1 worm cellular context compared by ENCODE assay signal in genomic region chrV:11933196-11934028, ce11.
TF ChIP-seq lines count a peak whose summit lies in the region.

Gene aman-2 (minus strand): TSS chrV:11933246.
Gene F58H1.3 (plus strand): TSS chrV:11933978.

TF ChIP-seq in whole organism, L1 larva, 84 proteins besides CTCF, POLR2A, EP300 and RAD21 (continued from another document):
- TF ChIP-seq snu-23 (GFP tag; optimal IDR thresholded peaks at IDR 0.05; lab: Kevin White, UChicago) (peak; percentile 36), sox-4 (tag; optimal IDR thresholded peaks at IDR 0.05; lab: Kevin White, UChicago) (peak; percentile 6), lin-35 (GFP tag; optimal IDR thresholded peaks at IDR 0.05; lab: Kevin White, UChicago) (peak; percentile 46 to 68), C16A3.4 (tag; optimal IDR thresholded peaks at IDR 0.05; lab: Kevin White, UChicago) (peak; percentile 60), ceh-63 (GFP tag; optimal IDR thresholded peaks at IDR 0.05; lab: Kevin White, UChicago) (no peak), elt-2 (tag; optimal IDR thresholded peaks at IDR 0.05; lab: Kevin White, UChicago) (peak; percentile 20), hpl-2 (GFP tag; optimal IDR thresholded peaks at IDR 0.05; lab: Kevin White, UChicago) (no peak), unc-86 (tag; optimal IDR thresholded peaks at IDR 0.05; lab: Kevin White, UChicago) (peak; percentile 3), nhr-11 (tag; optimal IDR thresholded peaks at IDR 0.05; lab: Kevin White, UChicago) (no peak), C34B4.2 (tag; optimal IDR thresholded peaks at IDR 0.05; lab: Kevin White, UChicago) (no peak), pax-3 (tag; optimal IDR thresholded peaks at IDR 0.05; lab: Kevin White, UChicago) (peak; percentile 74), nhr-19 (GFP tag; conservative IDR thresholded peaks at IDR 0.05; lab: Robert Waterston, UW) (peak; percentile 16; the same call in 1 of the 2 replicates), sptf-1 (tag; optimal IDR thresholded peaks at IDR 0.05; lab: Kevin White, UChicago) (no peak), ces-1 (GFP tag; optimal IDR thresholded peaks at IDR 0.05; lab: Kevin White, UChicago) (no peak), ama-1 (optimal IDR thresholded peaks at IDR 0.05; lab: Kevin White, UChicago) (no peak), nhr-77 (tag; optimal IDR thresholded peaks at IDR 0.05; lab: Kevin White, UChicago) (no peak), tbx-2 (tag; optimal IDR thresholded peaks at IDR 0.05; lab: Kevin White, UChicago) (peak; percentile 42), lin-13 (GFP tag; optimal IDR thresholded peaks at IDR 0.05; lab: Kevin White, UChicago) (no peak), hlh-4 (tag; optimal IDR thresholded peaks at IDR 0.05; lab: Kevin White, UChicago) (no peak), dpl-1 (GFP tag; optimal IDR thresholded peaks at IDR 0.05; lab: Kevin White, UChicago) (peak in 2 of 3 experiments; percentile 15 to 61), lin-15B (tag; optimal IDR thresholded peaks at IDR 0.05; lab: Kevin White, UChicago) (no peak), unc-30 (tag; optimal IDR thresholded peaks at IDR 0.05; lab: Kevin White, UChicago) (no peak), mef-2 (tag; optimal IDR thresholded peaks at IDR 0.05; lab: Kevin White, UChicago) (no peak), pqm-1 (tag; optimal IDR thresholded peaks at IDR 0.05; lab: Kevin White, UChicago) (no peak), ceh-82 (tag; optimal IDR thresholded peaks at IDR 0.05; lab: Kevin White, UChicago) (no peak), egl-13 (tag; optimal IDR thresholded peaks at IDR 0.05; lab: Kevin White, UChicago) (no peak), irx-1 (tag; optimal IDR thresholded peaks at IDR 0.05; lab: Kevin White, UChicago) (peak; percentile 5), nhr-85 (tag; lab: Kevin White, UChicago) (no peak), unc-98 (GFP tag; IDR thresholded peaks at IDR 0.05; lab: Robert Waterston, UW) (peak; percentile 51; the same call in 1 of the 2 replicates), hlh-17 (GFP tag; optimal IDR thresholded peaks at IDR 0.05; lab: Kevin White, UChicago; ENCODE audit: borderline replicate concordance) (no peak), nhr-84 (tag; optimal IDR thresholded peaks at IDR 0.05; lab: Kevin White, UChicago) (no peak), lin-39 (tag; optimal IDR thresholded peaks at IDR 0.05; lab: Kevin White, UChicago) (no peak), pag-3 (tag; optimal IDR thresholded peaks at IDR 0.05; lab: Kevin White, UChicago; ENCODE audit: borderline replicate concordance, insufficient read depth) (no peak), fkh-10 (GFP tag; optimal IDR thresholded peaks at IDR 0.05; lab: Kevin White, UChicago) (no peak), efl-1 (optimal IDR thresholded peaks at IDR 0.05; lab: Kevin White, UChicago) (peak; percentile 46 to 58), efl-1 (GFP tag; optimal IDR thresholded peaks at IDR 0.05 in 1 of 2; lab: Kevin White, UChicago) (peak; percentile 39 to 41), swsn-7 (tag; optimal IDR thresholded peaks at IDR 0.05; lab: Kevin White, UChicago) (peak; percentile 19), ets-5 (GFP tag; IDR thresholded peaks at IDR 0.05; lab: Robert Waterston, UW) (no peak), mdl-1 (tag; optimal IDR thresholded peaks at IDR 0.05; lab: Kevin White, UChicago) (no peak), tlp-1 (tag; optimal IDR thresholded peaks at IDR 0.05; lab: Kevin White, UChicago) (no peak), snpc-4 (tag; optimal IDR thresholded peaks at IDR 0.05; lab: Kevin White, UChicago) (no peak), aly-2 (tag; optimal IDR thresholded peaks at IDR 0.05; lab: Kevin White, UChicago) (no peak), fkh-4 (tag; optimal IDR thresholded peaks at IDR 0.05; lab: Kevin White, UChicago; ENCODE audit: borderline replicate concordance) (no peak), nhr-47 (tag; optimal IDR thresholded peaks at IDR 0.05; lab: Kevin White, UChicago) (peak; percentile 62), ztf-11 (tag; optimal IDR thresholded peaks at IDR 0.05; lab: Kevin White, UChicago) (no peak), nhr-237 (tag; optimal IDR thresholded peaks at IDR 0.05; lab: Kevin White, UChicago) (no peak), blmp-1 (tag; optimal IDR thresholded peaks at IDR 0.05; lab: Kevin White, UChicago) (peak; percentile 26), zag-1 (tag; optimal IDR thresholded peaks at IDR 0.05; lab: Kevin White, UChicago) (no peak), lir-3 (tag; optimal IDR thresholded peaks at IDR 0.05; lab: Kevin White, UChicago; ENCODE audit: poor library complexity) (peak; percentile 47), lsy-2 (tag; optimal IDR thresholded peaks at IDR 0.05; lab: Kevin White, UChicago) (peak in 1 of 2 experiments; percentile 78), F16B12.6 (tag; optimal IDR thresholded peaks at IDR 0.05; lab: Kevin White, UChicago) (no peak), ztf-4 (tag; optimal IDR thresholded peaks at IDR 0.05; lab: Kevin White, UChicago) (no peak), mep-1 (tag; optimal IDR thresholded peaks at IDR 0.05; lab: Kevin White, UChicago) (no peak), alr-1 (tag; optimal IDR thresholded peaks at IDR 0.05; lab: Kevin White, UChicago; ENCODE audit: borderline replicate concordance) (no peak), fos-1 (tag; optimal IDR thresholded peaks at IDR 0.05; lab: Kevin White, UChicago) (no peak), unc-130 (tag; optimal IDR thresholded peaks at IDR 0.05; lab: Kevin White, UChicago) (no peak), C04F5.9 (tag; optimal IDR thresholded peaks at IDR 0.05; lab: Kevin White, UChicago) (no peak), nhr-90 (tag; optimal IDR thresholded peaks at IDR 0.05; lab: Kevin White, UChicago; ENCODE audit: poor library complexity) (peak; percentile 46), elt-3 (tag; optimal IDR thresholded peaks at IDR 0.05; lab: Kevin White, UChicago) (no peak), skn-1 (tag; optimal IDR thresholded peaks at IDR 0.05; lab: Kevin White, UChicago) (peak; percentile 36), jun-1 (tag; optimal IDR thresholded peaks at IDR 0.05; lab: Kevin White, UChicago) (no peak), nhr-20 (tag; optimal IDR thresholded peaks at IDR 0.05; lab: Kevin White, UChicago) (peak; percentile 28), lin-14 (GFP tag; optimal IDR thresholded peaks at IDR 0.05; lab: Kevin White, UChicago) (peak; percentile 73), ceh-90 (tag; optimal IDR thresholded peaks at IDR 0.05; lab: Kevin White, UChicago) (peak; percentile 21), dsc-1 (tag; optimal IDR thresholded peaks at IDR 0.05; lab: Kevin White, UChicago) (no peak), vab-15 (tag; optimal IDR thresholded peaks at IDR 0.05; lab: Kevin White, UChicago) (peak; percentile 72)
TF ChIP-seq in whole organism, L1 larva: peak in this region for 29.
